Worm (Caenorhabditis elegans): ENCODE results near the gene rom-2.

ce11 chrIII:9595563-9595962 is at the start of gene rom-2:
- TF ChIP-seq ama-1 (optimal IDR thresholded peaks at IDR 0.05) (no peak), hmbx-1 (tag; optimal IDR thresholded peaks at IDR 0.05) (no peak), flt-1 (GFP tag; IDR thresholded peaks at IDR 0.05) (no peak), ets-7 (tag; optimal IDR thresholded peaks at IDR 0.05) (no peak), tbx-11 (GFP tag; IDR thresholded peaks at IDR 0.05) (no peak), hmg-4 (GFP tag; optimal IDR thresholded peaks at IDR 0.05) (no peak), ceh-13 (GFP tag; optimal IDR thresholded peaks at IDR 0.05) (no peak)

Measured in whole organism, early embryonic.